Fruit fly (Drosophila melanogaster) whole organism: Measurements from ENCODE around the gene CG1275.

Experiments used
- EcR ChIP-seq, 2 experiments: fragments of >200 bp; optimal IDR thresholded peaks; 2 replicates each; lab custom pipeline; 2017; ENCODE audit warnings: missing biosample characterization in 2 of 2, missing genetic modification characterization in 2 of 2, missing genetic modification reagents in 2 of 2
- pan ChIP-seq: fragments of >200 bp; optimal IDR thresholded peaks from 2 replicates; lab custom pipeline; 2017
- usp ChIP-seq: fragments of >200 bp; optimal IDR thresholded peaks from 2 replicates; lab custom pipeline; 2017; ENCODE audit warnings: missing biosample characterization, missing genetic modification characterization, mixed read lengths

DNA sequence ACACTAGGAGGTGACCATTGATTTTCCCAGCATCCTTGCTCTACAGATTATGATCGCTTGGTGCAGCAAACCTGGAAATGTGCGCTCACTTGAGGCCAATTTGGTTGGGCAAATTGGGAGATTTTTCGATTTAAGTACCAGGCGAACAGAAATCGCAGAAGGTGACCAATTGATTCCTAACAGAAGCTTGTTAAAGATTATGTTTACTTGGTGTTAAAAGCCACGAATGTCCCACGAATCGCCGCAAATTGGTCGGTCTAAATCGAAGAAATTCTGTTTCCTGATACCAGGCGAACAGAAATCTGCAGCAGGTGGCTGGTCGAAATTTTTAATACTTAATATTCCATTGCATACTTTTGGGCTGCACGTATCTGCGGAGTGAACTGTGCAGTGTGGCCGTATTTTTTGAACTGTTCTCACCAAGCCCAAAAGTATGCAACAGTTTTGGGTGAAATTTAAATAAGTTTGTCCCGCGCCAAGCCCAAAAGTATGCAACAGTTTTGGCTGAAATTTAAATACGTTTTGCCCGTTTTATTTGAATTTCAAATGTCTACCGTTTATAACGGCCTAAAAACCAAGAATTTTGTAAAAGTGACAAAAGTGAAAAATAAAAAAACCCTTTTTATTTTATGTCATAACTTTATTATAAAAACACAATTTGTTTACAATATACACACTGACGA is 13.2 kb downstream of the CG1275 start, which contains the start of gene CG32301:
- no peak for TF ChIP-seq usp
- TF ChIP-seq pan (lab: Kevin White, UChicago): no peak
- TF ChIP-seq EcR (GFP tag; optimal IDR thresholded peaks at IDR 0.05; lab: Kevin White, UChicago): no peak
